Fruit fly (Drosophila melanogaster): ENCODE measurements around the gene CG5466.

Gene CG5466

dm6 chr3R:20594194-20595144 is 23.2 kb upstream of the CG5466 start (continued):
- TF ChIP-seq dpn (GFP tag; optimal IDR thresholded peaks at IDR 0.05) (peak in 1 of 2 experiments; percentile 77), CG17385 (GFP tag; optimal IDR thresholded peaks at IDR 0.05) (peak; percentile 82), HLH54F (GFP tag; optimal IDR thresholded peaks at IDR 0.05) (no peak), wek (GFP tag; optimal IDR thresholded peaks at IDR 0.05) (no peak), CG13123 (GFP tag; optimal IDR thresholded peaks at IDR 0.05) (peak; percentile 55), CG3163 (GFP tag; optimal IDR thresholded peaks at IDR 0.05) (no peak), gro (GFP tag; optimal IDR thresholded peaks at IDR 0.05) (no peak), corto (GFP tag; optimal IDR thresholded peaks at IDR 0.05) (no peak), ac (GFP tag; optimal IDR thresholded peaks at IDR 0.05) (peak; percentile 91), trem (tag; optimal IDR thresholded peaks at IDR 0.05) (peak; percentile 90), Optix (GFP tag; IDR thresholded peaks at IDR 0.05) (peak; percentile 52; the same call in 1 of the 3 replicates), D19B (GFP tag; optimal IDR thresholded peaks at IDR 0.05) (no peak), Trl (optimal IDR thresholded peaks at IDR 0.05) (peak in 1 of 2 experiments; percentile 74), Trl (GFP tag; optimal IDR thresholded peaks at IDR 0.05) (no peak), yki (optimal IDR thresholded peaks at IDR 0.05) (peak; percentile 20), CG7357 (GFP tag; IDR thresholded peaks at IDR 0.05) (peak; percentile 81), ERR (GFP tag; optimal IDR thresholded peaks at IDR 0.05) (no peak), chinmo (GFP tag; IDR thresholded peaks at IDR 0.05; ENCODE audit: partially characterized antibody) (no peak), fd3F (GFP tag; optimal IDR thresholded peaks at IDR 0.05) (peak; percentile 72), Pdp1 (GFP tag; optimal IDR thresholded peaks at IDR 0.05) (peak in 1 of 2 experiments; percentile 13), slou (GFP tag; optimal IDR thresholded peaks at IDR 0.05) (peak; percentile 67), Adf1 (GFP tag; IDR thresholded peaks at IDR 0.05) (no peak; the same call in 1 of the 2 replicates), HLH3B (GFP tag; IDR thresholded peaks at IDR 0.05) (peak; percentile 79), CG1233 (GFP tag; optimal IDR thresholded peaks at IDR 0.05) (peak; percentile 86), p53 (GFP tag; optimal IDR thresholded peaks at IDR 0.05) (no peak), CG4820 (GFP tag; optimal IDR thresholded peaks at IDR 0.05) (peak; percentile 86), Elba2 (GFP tag; optimal IDR thresholded peaks at IDR 0.05) (peak; percentile 23), sr (GFP tag; IDR thresholded peaks at IDR 0.05) (no peak), Myb (GFP tag; optimal IDR thresholded peaks at IDR 0.05) (no peak), tll (GFP tag; optimal IDR thresholded peaks at IDR 0.05) (peak in 1 of 2 experiments; percentile 81), CG6765 (GFP tag; optimal IDR thresholded peaks at IDR 0.05) (peak; percentile 66), CG10654 (GFP tag; optimal IDR thresholded peaks at IDR 0.05) (peak; percentile 81), Blimp-1 (GFP tag; optimal IDR thresholded peaks at IDR 0.05) (peak; percentile 97), row (GFP tag; IDR thresholded peaks at IDR 0.05) (peak; percentile 73), cas (GFP tag; IDR thresholded peaks at IDR 0.05) (peak; percentile 11; the same call in 1 of the 2 replicates), CG7271 (tag; optimal IDR thresholded peaks at IDR 0.05) (peak; percentile 88), CG13894 (tag; optimal IDR thresholded peaks at IDR 0.05) (no peak), CG13296 (GFP tag; optimal IDR thresholded peaks at IDR 0.05) (peak; percentile 83), ken (GFP tag; IDR thresholded peaks at IDR 0.05) (peak; percentile 76), CG17802 (tag; optimal IDR thresholded peaks at IDR 0.05) (peak; percentile 47), pros (GFP tag; optimal IDR thresholded peaks at IDR 0.05) (peak; percentile 79), CG6689 (GFP tag; IDR thresholded peaks at IDR 0.05) (peak; percentile 92), lov (optimal IDR thresholded peaks at IDR 0.05) (no peak), lov (GFP tag; IDR thresholded peaks at IDR 0.05) (0 out of 3 replicates have a peak, but pooled peaks have one; percentile 15), pum (GFP tag; optimal IDR thresholded peaks at IDR 0.05) (no peak), pnt (GFP tag; optimal IDR thresholded peaks at IDR 0.05) (peak; percentile 3), CG4424 (GFP tag; optimal IDR thresholded peaks at IDR 0.05) (peak; percentile 87), dm (GFP tag; optimal IDR thresholded peaks at IDR 0.05) (no peak), lilli (GFP tag; optimal IDR thresholded peaks at IDR 0.05) (peak; percentile 40)
